Worm (Caenorhabditis elegans) whole organism, L1 larva: ENCODE results near the gene T28D6.7.

Experiments
- C04F5.9 ChIP-seq: sonication (generic microtip); optimal IDR thresholded peaks from 2 replicates; lab custom pipeline; 2016; ENCODE audit warnings: missing genetic modification characterization, missing compliant biosample characterization
- C16A3.4 ChIP-seq: fragments of 150-350 bp; optimal IDR thresholded peaks from 2 replicates; lab custom pipeline; 2014; ENCODE audit warnings: missing biosample characterization, missing genetic modification characterization
- Y116A8C.19 ChIP-seq: sonication (generic microtip); optimal IDR thresholded peaks from 2 replicates; lab custom pipeline; 2016; ENCODE audit warnings: missing compliant biosample characterization, missing genetic modification characterization, borderline replicate concordance
- aha-1 ChIP-seq: fragments of 150-350 bp; optimal IDR thresholded peaks from 2 replicates; lab custom pipeline; 2014; ENCODE audit warnings: missing biosample characterization, missing genetic modification characterization
- alr-1 ChIP-seq: fragments of 200-800 bp; sonication (Bioruptor generic); optimal IDR thresholded peaks from 2 replicates; lab custom pipeline; 2018; ENCODE audit warnings: borderline replicate concordance, mild to moderate bottlenecking, missing genetic modification characterization, missing compliant biosample characterization
- aly-2 ChIP-seq: fragments of 150-350 bp; optimal IDR thresholded peaks from 2 replicates; lab custom pipeline; 2014; ENCODE audit warnings: missing biosample characterization, missing genetic modification characterization
- ceh-63 ChIP-seq: fragments of 200-800 bp; sonication (Bioruptor generic); optimal IDR thresholded peaks from 2 replicates; lab custom pipeline; 2018; ENCODE audit warnings: mild to moderate bottlenecking, missing genetic modification characterization, missing compliant biosample characterization
- ceh-82 ChIP-seq, 3 experiments: fragments of 150-350 bp in 1 of 3; sonication (generic microtip) in 2 of 3; optimal IDR thresholded peaks; 2 replicates each; lab custom pipeline; 2014 to 2017; ENCODE audit warnings: missing biosample characterization in 3 of 3, missing genetic modification characterization in 3 of 3
- ceh-88 ChIP-seq: fragments of 200-800 bp; sonication (Bioruptor generic); IDR thresholded peaks from 2 replicates; pipeline ENCODE4 v1.3.6; 2022; ENCODE audit warnings: missing genetic modification characterization, missing compliant biosample characterization
- ceh-90 ChIP-seq: sonication (generic microtip); optimal IDR thresholded peaks from 2 replicates; lab custom pipeline; 2016; ENCODE audit warnings: missing genetic modification characterization, missing compliant biosample characterization
- dpl-1 ChIP-seq, 3 experiments: fragments of 150-350 bp in 2 of 3; sonication (generic microtip) in 1 of 3; optimal IDR thresholded peaks; 2 replicates each; lab custom pipeline; 2014 to 2017; ENCODE audit warnings: missing biosample characterization in 3 of 3, missing genetic modification characterization in 3 of 3, missing genetic modification reagents in 3 of 3
- dsc-1 ChIP-seq: sonication (generic microtip); optimal IDR thresholded peaks from 2 replicates; lab custom pipeline; 2016; ENCODE audit warnings: mild to moderate bottlenecking, missing genetic modification characterization, missing compliant biosample characterization
- efl-1 ChIP-seq, 4 experiments: fragments of 150-350 bp; optimal IDR thresholded peaks in 3 of 4; peaks in 1 of 4; 1 replicate in 1 of 4; 2 replicates in 3 of 4; lab custom pipeline; 2014; ENCODE audit warnings: missing biosample characterization in 2 of 4, missing genetic modification characterization in 2 of 4, missing genetic modification reagents in 2 of 4
- egl-27 ChIP-seq, 2 experiments: fragments of 150-350 bp in 1 of 2; sonication (generic microtip); optimal IDR thresholded peaks; 3 replicates each; lab custom pipeline; 2017 to 2018; ENCODE audit warnings: missing biosample characterization in 2 of 2, missing genetic modification characterization in 2 of 2, missing genetic modification reagents in 2 of 2
- elt-3 ChIP-seq, 6 experiments: fragments of 150-350 bp in 1 of 6; sonication (generic microtip); optimal IDR thresholded peaks; 2 replicates each; lab custom pipeline; 2017 to 2018; ENCODE audit warnings: missing biosample characterization in 6 of 6, missing genetic modification characterization in 6 of 6, inconsistent platforms in 1 of 6
- ets-5 ChIP-seq: fragments of 200-800 bp; sonication (Bioruptor generic); IDR thresholded peaks from 2 replicates; pipeline ENCODE4 v1.3.6; 2022; ENCODE audit warnings: missing genetic modification characterization, missing compliant biosample characterization
- fkh-4 ChIP-seq: sonication (generic microtip); optimal IDR thresholded peaks from 2 replicates; lab custom pipeline; 2016; ENCODE audit warnings: missing compliant biosample characterization, missing genetic modification characterization, borderline replicate concordance
- fkh-8 ChIP-seq: sonication (generic microtip); optimal IDR thresholded peaks from 2 replicates; lab custom pipeline; 2016; ENCODE audit warnings: mild to moderate bottlenecking, missing genetic modification characterization, missing compliant biosample characterization
- grh-1 ChIP-seq: fragments of 200-800 bp; sonication (Bioruptor generic); IDR thresholded peaks from 2 replicates; pipeline ENCODE4 v1.3.6; 2022; ENCODE audit warnings: missing genetic modification reagents, missing genetic modification characterization, missing compliant biosample characterization
- hlh-17 ChIP-seq: fragments of 200-800 bp; sonication (Bioruptor generic); optimal IDR thresholded peaks from 2 replicates; lab custom pipeline; 2018; ENCODE audit warnings: missing genetic modification characterization, mild to moderate bottlenecking, missing compliant biosample characterization, moderate library complexity, borderline replicate concordance
- hpl-2 ChIP-seq: fragments of 150-350 bp; optimal IDR thresholded peaks from 2 replicates; lab custom pipeline; 2014; ENCODE audit warnings: missing biosample characterization, missing genetic modification reagents, missing genetic modification characterization
- jun-1 ChIP-seq: fragments of 150-350 bp; optimal IDR thresholded peaks from 2 replicates; lab custom pipeline; 2014; ENCODE audit warnings: missing biosample characterization, missing genetic modification reagents, missing genetic modification characterization
- lin-14 ChIP-seq: fragments of 200-800 bp; sonication (Bioruptor generic); optimal IDR thresholded peaks from 2 replicates; lab custom pipeline; 2018; ENCODE audit warnings: mild to moderate bottlenecking, missing genetic modification characterization, moderate library complexity, missing compliant biosample characterization
- lin-15B ChIP-seq: fragments of 150-350 bp; sonication (generic microtip); optimal IDR thresholded peaks from 3 replicates; lab custom pipeline; 2014; ENCODE audit warnings: missing biosample characterization, missing genetic modification characterization
- lin-35 ChIP-seq, 2 experiments: fragments of 150-350 bp; optimal IDR thresholded peaks; 2 replicates each; lab custom pipeline; 2014; ENCODE audit warnings: missing biosample characterization in 2 of 2, missing genetic modification characterization in 2 of 2, missing genetic modification reagents in 2 of 2
- lin-39 ChIP-seq: fragments of 150-350 bp; optimal IDR thresholded peaks from 2 replicates; lab custom pipeline; 2014; ENCODE audit warnings: missing biosample characterization, missing genetic modification reagents, missing genetic modification characterization
- lsy-2 ChIP-seq, 2 experiments: fragments of 150-350 bp; optimal IDR thresholded peaks; 2 replicates each; lab custom pipeline; 2014; ENCODE audit warnings: missing biosample characterization in 2 of 2, missing genetic modification characterization in 2 of 2
- mab-9 ChIP-seq: fragments of 200-800 bp; sonication (Bioruptor generic); IDR thresholded peaks from 2 replicates; pipeline ENCODE4 v1.3.6; 2022; ENCODE audit warnings: missing genetic modification reagents, missing genetic modification characterization, missing compliant biosample characterization
- mef-2 ChIP-seq: fragments of 150-350 bp; optimal IDR thresholded peaks from 2 replicates; lab custom pipeline; 2014; ENCODE audit warnings: missing biosample characterization, missing genetic modification characterization
- mep-1 ChIP-seq: fragments of 150-350 bp; optimal IDR thresholded peaks from 2 replicates; lab custom pipeline; 2014; ENCODE audit warnings: missing biosample characterization, missing genetic modification characterization
- nhr-19 ChIP-seq: fragments of 200-800 bp; sonication (Bioruptor generic); conservative IDR thresholded peaks from 2 replicates; pipeline ENCODE4 v1.3.6; 2022; ENCODE audit warnings: missing genetic modification characterization, missing compliant biosample characterization
- nhr-20 ChIP-seq: sonication (generic microtip); optimal IDR thresholded peaks from 2 replicates; lab custom pipeline; 2016; ENCODE audit warnings: mild to moderate bottlenecking, missing genetic modification characterization, missing compliant biosample characterization
- nhr-237 ChIP-seq: fragments of 150-350 bp; optimal IDR thresholded peaks from 2 replicates; lab custom pipeline; 2014; ENCODE audit warnings: missing biosample characterization, missing genetic modification characterization
- nhr-28 ChIP-seq: fragments of 150-350 bp; optimal IDR thresholded peaks from 2 replicates; lab custom pipeline; 2014; ENCODE audit warnings: missing biosample characterization, missing genetic modification characterization
- nhr-47 ChIP-seq: sonication (generic microtip); optimal IDR thresholded peaks from 2 replicates; lab custom pipeline; 2016; ENCODE audit warnings: mild to moderate bottlenecking, missing genetic modification characterization, moderate library complexity, missing compliant biosample characterization
- nhr-77 ChIP-seq: fragments of 150-350 bp; optimal IDR thresholded peaks from 2 replicates; lab custom pipeline; 2014; ENCODE audit warnings: missing biosample characterization, missing genetic modification characterization
- nhr-84 ChIP-seq: sonication (generic microtip); optimal IDR thresholded peaks from 2 replicates; lab custom pipeline; 2017; ENCODE audit warnings: missing biosample characterization, missing genetic modification characterization
- nhr-85 ChIP-seq: sonication (generic microtip); peaks from one replicate; lab custom pipeline; 2016; ENCODE audit warnings: missing genetic modification characterization, inconsistent platforms, missing compliant biosample characterization
- pag-3 ChIP-seq: sonication (generic microtip); optimal IDR thresholded peaks from 2 replicates; lab custom pipeline; 2017; ENCODE audit warnings: missing genetic modification characterization, mild to moderate bottlenecking, missing compliant biosample characterization, antibody characterized with exemption, borderline replicate concordance; ENCODE audit not compliant: insufficient read depth
- pax-3 ChIP-seq: fragments of 200-800 bp; sonication (Bioruptor generic); optimal IDR thresholded peaks from 2 replicates; lab custom pipeline; 2018; ENCODE audit warnings: mild to moderate bottlenecking, missing genetic modification characterization, moderate library complexity, missing compliant biosample characterization
- pqm-1 ChIP-seq: sonication (generic microtip); optimal IDR thresholded peaks from 3 replicates; lab custom pipeline; 2017; ENCODE audit warnings: missing biosample characterization, missing genetic modification characterization
- snpc-4 ChIP-seq: fragments of 150-350 bp; optimal IDR thresholded peaks from 2 replicates; lab custom pipeline; 2014; ENCODE audit warnings: missing biosample characterization, missing genetic modification characterization
- sox-4 ChIP-seq: sonication (generic microtip); optimal IDR thresholded peaks from 2 replicates; lab custom pipeline; 2016; ENCODE audit warnings: missing genetic modification characterization, missing compliant biosample characterization
- sptf-1 ChIP-seq: fragments of 150-350 bp; optimal IDR thresholded peaks from 2 replicates; lab custom pipeline; 2014; ENCODE audit warnings: missing biosample characterization, missing genetic modification characterization
- sup-37 ChIP-seq: fragments of 200-800 bp; sonication (Bioruptor generic); optimal IDR thresholded peaks from 2 replicates; lab custom pipeline; 2018; ENCODE audit warnings: mild to moderate bottlenecking, missing genetic modification characterization, missing compliant biosample characterization
- tbx-2 ChIP-seq: sonication (generic microtip); optimal IDR thresholded peaks from 2 replicates; lab custom pipeline; 2016; ENCODE audit warnings: missing genetic modification characterization, missing compliant biosample characterization
- unc-130 ChIP-seq: fragments of 150-350 bp; optimal IDR thresholded peaks from 2 replicates; lab custom pipeline; 2017; ENCODE audit warnings: missing biosample characterization, missing genetic modification characterization, inconsistent platforms
- unc-86 ChIP-seq: sonication (generic microtip); optimal IDR thresholded peaks from 2 replicates; lab custom pipeline; 2016; ENCODE audit warnings: missing genetic modification characterization, missing compliant biosample characterization
- unc-98 ChIP-seq: fragments of 200-800 bp; sonication (Bioruptor generic); IDR thresholded peaks from 2 replicates; pipeline ENCODE4 v1.3.6; 2022; ENCODE audit warnings: missing genetic modification characterization, missing compliant biosample characterization
- zip-4 ChIP-seq: fragments of 200-800 bp; sonication (Bioruptor generic); optimal IDR thresholded peaks from 2 replicates; lab custom pipeline; 2018; ENCODE audit warnings: mild to moderate bottlenecking, missing genetic modification characterization, moderate library complexity, missing compliant biosample characterization
- ztf-11 ChIP-seq, 2 experiments: sonication (generic microtip); optimal IDR thresholded peaks; 2 replicates each; lab custom pipeline; 2016 to 2017; ENCODE audit warnings: missing genetic modification characterization in 2 of 2, missing biosample characterization in 1 of 2, missing compliant biosample characterization in 1 of 2
- ztf-4 ChIP-seq: fragments of 150-350 bp; optimal IDR thresholded peaks from 2 replicates; lab custom pipeline; 2014; ENCODE audit warnings: missing biosample characterization, missing genetic modification characterization

The T28D6.7 gene

DNA sequence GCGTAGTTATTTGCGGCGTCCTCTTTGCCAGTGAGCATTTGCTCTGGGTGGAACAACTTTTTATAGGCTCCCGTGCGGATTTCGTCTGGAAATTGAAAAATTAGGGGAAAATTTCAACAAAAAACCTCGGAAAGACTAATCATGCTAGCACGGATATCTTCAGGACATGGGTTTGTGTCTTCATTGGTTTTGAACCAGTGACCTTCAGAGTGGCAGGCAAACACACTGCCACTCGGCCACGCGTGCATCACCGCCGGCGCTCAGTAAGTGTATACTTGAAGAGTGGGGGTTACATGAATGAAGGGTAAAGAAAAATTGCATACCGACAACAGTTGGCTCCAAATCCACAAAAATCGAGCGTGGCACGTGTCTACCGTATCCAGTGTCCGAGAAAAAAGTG is 25.0 kb upstream of the T28D6.7 start:
- peak; percentile 65 for TF ChIP-seq dsc-1 (tag; lab: Kevin White, UChicago)
- TF ChIP-seq alr-1: no peak
- peak; percentile 42 to 64 for TF ChIP-seq lsy-2 (tag; optimal IDR thresholded peaks at IDR 0.05; lab: Kevin White, UChicago)
- TF ChIP-seq aly-2 (tag; lab: Kevin White, UChicago): no peak
- peak; percentile 69 for TF ChIP-seq nhr-19 (GFP tag; lab: Robert Waterston, UW)
- TF ChIP-seq nhr-20 (tag; lab: Kevin White, UChicago): peak; percentile 65
- TF ChIP-seq efl-1 (optimal IDR thresholded peaks at IDR 0.05; lab: Kevin White, UChicago): peak; percentile 45 to 61
- peak; percentile 59 to 88 for TF ChIP-seq efl-1 (GFP tag; optimal IDR thresholded peaks at IDR 0.05 in 1 of 2; lab: Kevin White, UChicago)
- TF ChIP-seq unc-98 (GFP tag; lab: Robert Waterston, UW): 0 out of 2 replicates have a peak, but pooled peaks have one; percentile 20
- TF ChIP-seq C16A3.4 (tag; lab: Kevin White, UChicago): peak; percentile 73
- no peak for TF ChIP-seq nhr-28
- no peak for TF ChIP-seq grh-1 (GFP tag; lab: Robert Waterston, UW)
- peak; percentile 41 to 82 (median 49) for TF ChIP-seq ceh-82 (tag; optimal IDR thresholded peaks at IDR 0.05; lab: Kevin White, UChicago)
- peak; percentile 55 for TF ChIP-seq lin-14
- peak in 1 of 6 experiments; percentile 10 for TF ChIP-seq elt-3 (tag; optimal IDR thresholded peaks at IDR 0.05; lab: Kevin White, UChicago)
- TF ChIP-seq tbx-2 (tag; lab: Kevin White, UChicago): peak; percentile 64
- peak; percentile 60 for TF ChIP-seq mep-1 (tag; lab: Kevin White, UChicago)
- TF ChIP-seq Y116A8C.19 (tag; lab: Kevin White, UChicago): no peak
- TF ChIP-seq jun-1 (tag; lab: Kevin White, UChicago): no peak
- TF ChIP-seq ztf-4 (tag; lab: Kevin White, UChicago): no peak
- no peak for TF ChIP-seq pqm-1
- TF ChIP-seq lin-39: peak; percentile 1
- peak; percentile 82 for TF ChIP-seq nhr-47 (tag; lab: Kevin White, UChicago)
- no peak for TF ChIP-seq hlh-17 (GFP tag; lab: Kevin White, UChicago)
- TF ChIP-seq lin-35 (GFP tag; optimal IDR thresholded peaks at IDR 0.05; lab: Kevin White, UChicago): peak; percentile 58 to 73
- peak; percentile 50 for TF ChIP-seq snpc-4 (tag; lab: Kevin White, UChicago)
- peak; percentile 52 for TF ChIP-seq nhr-85 (tag; lab: Kevin White, UChicago)
- TF ChIP-seq lin-15B (tag; lab: Kevin White, UChicago): no peak
- no peak for TF ChIP-seq ets-5 (GFP tag; lab: Robert Waterston, UW)
- no peak for TF ChIP-seq pag-3 (tag; lab: Kevin White, UChicago)
- TF ChIP-seq hpl-2 (GFP tag; lab: Kevin White, UChicago): no peak
- no peak for TF ChIP-seq sup-37 (GFP tag; lab: Kevin White, UChicago)
- TF ChIP-seq aha-1 (tag; lab: Kevin White, UChicago): no peak
- TF ChIP-seq ceh-88 (GFP tag; lab: Robert Waterston, UW): no peak
- TF ChIP-seq nhr-237 (tag; lab: Kevin White, UChicago): no peak
- TF ChIP-seq pax-3 (tag; lab: Kevin White, UChicago): peak; percentile 32
- no peak for TF ChIP-seq mab-9 (GFP tag; lab: Robert Waterston, UW)
- no peak for TF ChIP-seq sox-4 (tag; lab: Kevin White, UChicago)
- peak; percentile 36 for TF ChIP-seq zip-4 (GFP tag; lab: Kevin White, UChicago)
- TF ChIP-seq fkh-8: peak; percentile 51
- peak; percentile 46 for TF ChIP-seq unc-86 (tag; lab: Kevin White, UChicago)
- peak; percentile 34 for TF ChIP-seq nhr-77
- no peak for TF ChIP-seq ceh-90 (tag; lab: Kevin White, UChicago)
- no peak for TF ChIP-seq nhr-84 (tag; lab: Kevin White, UChicago)
- TF ChIP-seq ceh-63 (GFP tag; lab: Kevin White, UChicago): no peak
- TF ChIP-seq C04F5.9 (tag; lab: Kevin White, UChicago): no peak
- TF ChIP-seq egl-27 (tag; optimal IDR thresholded peaks at IDR 0.05; lab: Kevin White, UChicago): no peak
- peak in 1 of 2 experiments; percentile 53 for TF ChIP-seq ztf-11 (tag; optimal IDR thresholded peaks at IDR 0.05; lab: Kevin White, UChicago)
- no peak for TF ChIP-seq fkh-4 (tag; lab: Kevin White, UChicago)
- TF ChIP-seq mef-2: no peak
- TF ChIP-seq sptf-1 (tag; lab: Kevin White, UChicago): no peak
- TF ChIP-seq unc-130: no peak
- peak; percentile 8 to 62 (median 49) for TF ChIP-seq dpl-1 (GFP tag; optimal IDR thresholded peaks at IDR 0.05; lab: Kevin White, UChicago)
